Worm (Caenorhabditis elegans): Measurements from ENCODE around the gene srx-7.

The srx-7 gene

ce11 chrV:532046-532445 lies 27.9 kb upstream of the srx-7 start, which contains the start of gene nhr-58:
Gene nhr-58, plus strand, starts transcription at chrV:532259.
- TF ChIP-seq F13C5.2 (tag; optimal IDR thresholded peaks at IDR 0.05) = no peak
- TF ChIP-seq aly-1 (tag; optimal IDR thresholded peaks at IDR 0.05) = no peak
- TF ChIP-seq ceh-36 (tag; optimal IDR thresholded peaks at IDR 0.05) = no peak
- TF ChIP-seq hnd-1 (tag; optimal IDR thresholded peaks at IDR 0.05) = no peak
- TF ChIP-seq pes-1 (GFP tag; IDR thresholded peaks at IDR 0.05) = no peak
- no peak for TF ChIP-seq tbx-11 (GFP tag; IDR thresholded peaks at IDR 0.05)
- no peak for TF ChIP-seq hmbx-1 (tag; optimal IDR thresholded peaks at IDR 0.05)
- TF ChIP-seq ama-1 (optimal IDR thresholded peaks at IDR 0.05) = no peak
- TF ChIP-seq sea-1 (GFP tag; conservative IDR thresholded peaks at IDR 0.05) = no peak
- TF ChIP-seq flt-1 (GFP tag; IDR thresholded peaks at IDR 0.05) = no peak
- TF ChIP-seq tbx-37 (GFP tag; conservative IDR thresholded peaks at IDR 0.05) = no peak
- TF ChIP-seq ceh-13 (GFP tag; optimal IDR thresholded peaks at IDR 0.05) = no peak
- no peak for TF ChIP-seq scrt-1 (GFP tag; IDR thresholded peaks at IDR 0.05)
- no peak for TF ChIP-seq tra-4 (tag; optimal IDR thresholded peaks at IDR 0.05)

ce11 chrV:534176-534575 lies 25.8 kb upstream of the srx-7 start, which contains the start of gene nhr-132:
Gene nhr-132, plus strand, starts transcription at chrV:534446.
- TF ChIP-seq sea-1 (GFP tag; conservative IDR thresholded peaks at IDR 0.05) (no peak), ceh-36 (tag; optimal IDR thresholded peaks at IDR 0.05) (no peak), B0310.2 (tag; optimal IDR thresholded peaks at IDR 0.05) (no peak), flt-1 (GFP tag; IDR thresholded peaks at IDR 0.05) (no peak), ceh-13 (GFP tag; optimal IDR thresholded peaks at IDR 0.05) (no peak), ama-1 (optimal IDR thresholded peaks at IDR 0.05) (no peak), F13C5.2 (tag; optimal IDR thresholded peaks at IDR 0.05) (no peak), tbx-37 (GFP tag; conservative IDR thresholded peaks at IDR 0.05) (no peak), tbx-11 (GFP tag; IDR thresholded peaks at IDR 0.05) (no peak), scrt-1 (GFP tag; IDR thresholded peaks at IDR 0.05) (no peak), hmbx-1 (tag; optimal IDR thresholded peaks at IDR 0.05) (no peak), hmg-4 (GFP tag; optimal IDR thresholded peaks at IDR 0.05) (no peak)

- TF ChIP-seq ama-1 (optimal IDR thresholded peaks at IDR 0.05) = no peak
- TF ChIP-seq tbx-37 (GFP tag; conservative IDR thresholded peaks at IDR 0.05) = no peak
- no peak for TF ChIP-seq hmbx-1 (tag; optimal IDR thresholded peaks at IDR 0.05)
- no peak for TF ChIP-seq scrt-1 (GFP tag; IDR thresholded peaks at IDR 0.05)
- TF ChIP-seq aly-1 (tag; optimal IDR thresholded peaks at IDR 0.05) = no peak
- no peak for TF ChIP-seq ets-7 (tag; optimal IDR thresholded peaks at IDR 0.05)
- no peak for TF ChIP-seq B0310.2 (tag; optimal IDR thresholded peaks at IDR 0.05)
- TF ChIP-seq tbx-11 (GFP tag; IDR thresholded peaks at IDR 0.05) = no peak
- no peak for TF ChIP-seq ceh-13 (GFP tag; optimal IDR thresholded peaks at IDR 0.05)
- no peak for TF ChIP-seq flt-1 (GFP tag; IDR thresholded peaks at IDR 0.05)
- no peak for TF ChIP-seq tra-4 (tag; optimal IDR thresholded peaks at IDR 0.05)
- TF ChIP-seq hnd-1 (tag; optimal IDR thresholded peaks at IDR 0.05) = no peak
- TF ChIP-seq ceh-36 (tag; optimal IDR thresholded peaks at IDR 0.05) = no peak
- TF ChIP-seq hmg-4 (GFP tag; optimal IDR thresholded peaks at IDR 0.05) = no peak
- no peak for TF ChIP-seq F13C5.2 (tag; optimal IDR thresholded peaks at IDR 0.05)
- TF ChIP-seq pes-1 (GFP tag; IDR thresholded peaks at IDR 0.05) = no peak
Observed at ce11 chrV:536571-536970, 23.4 kb upstream of the srx-7 start, which contains the start of gene C14C6.5. Gene C14C6.5, plus strand, starts transcription at chrV:536628.

- TF ChIP-seq tra-4 (tag; optimal IDR thresholded peaks at IDR 0.05) (no peak), ceh-36 (tag; optimal IDR thresholded peaks at IDR 0.05) (no peak), sea-1 (GFP tag; conservative IDR thresholded peaks at IDR 0.05) (no peak), hmbx-1 (tag; optimal IDR thresholded peaks at IDR 0.05) (no peak), ama-1 (optimal IDR thresholded peaks at IDR 0.05) (no peak), B0310.2 (tag; optimal IDR thresholded peaks at IDR 0.05) (no peak), ceh-13 (GFP tag; optimal IDR thresholded peaks at IDR 0.05) (no peak), ets-7 (tag; optimal IDR thresholded peaks at IDR 0.05) (no peak), hnd-1 (tag; optimal IDR thresholded peaks at IDR 0.05) (no peak), pes-1 (GFP tag; IDR thresholded peaks at IDR 0.05) (no peak)
Observed at ce11 chrV:539040-539510, 20.9 kb upstream of the srx-7 start, which contains the start of gene nhr-155. Gene nhr-155, plus strand, starts transcription at chrV:539460.

ce11 chrV:541470-541869 lies 18.5 kb upstream of the srx-7 start:
- TF ChIP-seq aly-1 (tag; optimal IDR thresholded peaks at IDR 0.05) = no peak
- no peak for TF ChIP-seq ets-7 (tag; optimal IDR thresholded peaks at IDR 0.05)
- no peak for TF ChIP-seq hmg-4 (GFP tag; optimal IDR thresholded peaks at IDR 0.05)
- no peak for TF ChIP-seq ceh-36 (tag; optimal IDR thresholded peaks at IDR 0.05)
- TF ChIP-seq ceh-13 (GFP tag; optimal IDR thresholded peaks at IDR 0.05) = no peak
- TF ChIP-seq flt-1 (GFP tag; IDR thresholded peaks at IDR 0.05) = no peak

- no peak for TF ChIP-seq ceh-13 (GFP tag; optimal IDR thresholded peaks at IDR 0.05)
- TF ChIP-seq scrt-1 (GFP tag; IDR thresholded peaks at IDR 0.05) = no peak
- TF ChIP-seq tbx-11 (GFP tag; IDR thresholded peaks at IDR 0.05) = no peak
- TF ChIP-seq pes-1 (GFP tag; IDR thresholded peaks at IDR 0.05) = no peak
- no peak for TF ChIP-seq hmbx-1 (tag; optimal IDR thresholded peaks at IDR 0.05)
- TF ChIP-seq flt-1 (GFP tag; IDR thresholded peaks at IDR 0.05) = no peak
- no peak for TF ChIP-seq sea-1 (GFP tag; conservative IDR thresholded peaks at IDR 0.05)
Observed at ce11 chrV:543169-543568, 16.8 kb upstream of the srx-7 start, which contains the start of gene C14C6.3. Gene C14C6.3, plus strand, starts transcription at chrV:543469.

- TF ChIP-seq B0310.2 (tag; optimal IDR thresholded peaks at IDR 0.05) (no peak), F13C5.2 (tag; optimal IDR thresholded peaks at IDR 0.05) (no peak), ceh-36 (tag; optimal IDR thresholded peaks at IDR 0.05) (no peak), pes-1 (GFP tag; IDR thresholded peaks at IDR 0.05) (no peak), hnd-1 (tag; optimal IDR thresholded peaks at IDR 0.05) (no peak), ceh-13 (GFP tag; optimal IDR thresholded peaks at IDR 0.05) (no peak), ama-1 (optimal IDR thresholded peaks at IDR 0.05) (no peak), tra-4 (tag; optimal IDR thresholded peaks at IDR 0.05) (no peak), scrt-1 (GFP tag; IDR thresholded peaks at IDR 0.05) (no peak), ets-7 (tag; optimal IDR thresholded peaks at IDR 0.05) (no peak), tbx-11 (GFP tag; IDR thresholded peaks at IDR 0.05) (no peak), tbx-37 (GFP tag; conservative IDR thresholded peaks at IDR 0.05) (no peak), flt-1 (GFP tag; IDR thresholded peaks at IDR 0.05) (no peak)
Observed at ce11 chrV:547980-548379, 12.0 kb upstream of the srx-7 start, which contains the start of gene C14C6.6. Gene C14C6.6, minus strand, starts transcription at chrV:548080.
